Worm (Caenorhabditis elegans) whole organism, L4 larva: ENCODE data around the gene nck-1.

Experiments used
- D1046.2 ChIP-seq: fragments of 200-800 bp; sonication (Bioruptor generic); IDR thresholded peaks from 2 replicates; pipeline ENCODE4 v1.3.6; 2022; ENCODE audit warnings: missing genetic modification characterization, missing compliant biosample characterization
- F37D6.2 ChIP-seq: sonication (generic microtip); optimal IDR thresholded peaks from 2 replicates; lab custom pipeline; 2016; ENCODE audit warnings: mild to moderate bottlenecking, missing genetic modification characterization, missing compliant biosample characterization
- F44E2.7 ChIP-seq: fragments of 200-800 bp; sonication (Bioruptor generic); IDR thresholded peaks from 2 replicates; pipeline ENCODE4 v2.1.2; 2022; ENCODE audit warnings: missing genetic modification characterization, missing compliant biosample characterization
- F49E8.2 ChIP-seq: sonication (generic microtip); optimal IDR thresholded peaks from 2 replicates; lab custom pipeline; 2016; ENCODE audit warnings: missing compliant biosample characterization, mild to moderate bottlenecking, missing genetic modification characterization, borderline replicate concordance
- T26A8.4 ChIP-seq: fragments of 200-800 bp; sonication (Bioruptor generic); IDR thresholded peaks from 2 replicates; pipeline ENCODE4 v1.3.6; 2022; ENCODE audit warnings: missing genetic modification characterization, missing compliant biosample characterization
- Y105C5A.15 ChIP-seq: fragments of 200-800 bp; sonication (Bioruptor generic); IDR thresholded peaks from 2 replicates; pipeline ENCODE4 v1.3.6; 2022; ENCODE audit warnings: missing genetic modification characterization, missing compliant biosample characterization
- Y48G9A.11 ChIP-seq: fragments of 200-800 bp; sonication (Bioruptor generic); IDR thresholded peaks from 2 replicates; pipeline ENCODE4 v1.3.6; 2022; ENCODE audit warnings: missing genetic modification reagents, missing genetic modification characterization, missing compliant biosample characterization
- Y5F2A.4 ChIP-seq: fragments of 200-800 bp; sonication (Bioruptor generic); optimal IDR thresholded peaks from 2 replicates; lab custom pipeline; 2018; ENCODE audit warnings: mild to moderate bottlenecking, missing genetic modification characterization, missing compliant biosample characterization
- ZK337.2 ChIP-seq: fragments of 200-800 bp; sonication (Bioruptor generic); IDR thresholded peaks from 2 replicates; pipeline ENCODE4 v1.3.6; 2022; ENCODE audit warnings: missing genetic modification reagents, missing genetic modification characterization, missing compliant biosample characterization
- aha-1 ChIP-seq: fragments of 150-350 bp; peaks from one replicate; lab custom pipeline; 2014; ENCODE audit warnings: missing biosample characterization, missing genetic modification characterization
- arid-1 ChIP-seq: fragments of 200-800 bp; sonication (Bioruptor generic); conservative IDR thresholded peaks from 2 replicates; pipeline ENCODE4 v1.3.6; 2022; ENCODE audit warnings: missing genetic modification reagents, missing genetic modification characterization, missing compliant biosample characterization
- ceh-28 ChIP-seq: fragments of 150-350 bp; optimal IDR thresholded peaks from 2 replicates; lab custom pipeline; 2014; ENCODE audit warnings: missing biosample characterization, missing genetic modification reagents, missing genetic modification characterization
- ceh-44 ChIP-seq: fragments of 200-800 bp; sonication (Bioruptor generic); IDR thresholded peaks from 2 replicates; pipeline ENCODE4 v1.3.6; 2022; ENCODE audit warnings: missing genetic modification reagents, missing genetic modification characterization, missing compliant biosample characterization
- daf-16 ChIP-seq, 3 experiments: sonication (generic microtip); optimal IDR thresholded peaks; 2 replicates each; lab custom pipeline; 2016 to 2017; ENCODE audit warnings: missing genetic modification characterization in 3 of 3, missing genetic modification reagents in 3 of 3, mild to moderate bottlenecking in 2 of 3, missing compliant biosample characterization in 2 of 3, missing biosample characterization in 1 of 3, moderate library complexity in 1 of 3
- dpl-1 ChIP-seq: fragments of 150-350 bp; optimal IDR thresholded peaks from 2 replicates; lab custom pipeline; 2014; ENCODE audit warnings: missing biosample characterization, missing genetic modification reagents, missing genetic modification characterization
- duxl-1 ChIP-seq: sonication (generic microtip); optimal IDR thresholded peaks from 2 replicates; lab custom pipeline; 2016; ENCODE audit warnings: mild to moderate bottlenecking, missing genetic modification characterization, moderate library complexity, missing compliant biosample characterization; ENCODE audit not compliant: poor library complexity
- dve-1 ChIP-seq: sonication (generic microtip); optimal IDR thresholded peaks from 2 replicates; lab custom pipeline; 2017; ENCODE audit warnings: antibody characterized with exemption, mild to moderate bottlenecking, missing genetic modification characterization, missing compliant biosample characterization; ENCODE audit not compliant: insufficient read depth
- fkh-10 ChIP-seq: fragments of 150-350 bp; optimal IDR thresholded peaks from 2 replicates; lab custom pipeline; 2014; ENCODE audit warnings: missing biosample characterization, missing genetic modification reagents, missing genetic modification characterization
- fos-1 ChIP-seq: fragments of 150-350 bp; optimal IDR thresholded peaks from 2 replicates; lab custom pipeline; 2014; ENCODE audit warnings: missing biosample characterization, missing genetic modification characterization
- gei-8 ChIP-seq: fragments of 200-800 bp; sonication (Bioruptor generic); optimal IDR thresholded peaks from 2 replicates; lab custom pipeline; 2018; ENCODE audit warnings: mild to moderate bottlenecking, missing genetic modification characterization, missing compliant biosample characterization
- hlh-11 ChIP-seq: fragments of 200-800 bp; sonication (Bioruptor generic); optimal IDR thresholded peaks from 2 replicates; lab custom pipeline; 2018; ENCODE audit warnings: mild to moderate bottlenecking, missing genetic modification characterization, missing compliant biosample characterization
- jun-1 ChIP-seq: fragments of 150-350 bp; optimal IDR thresholded peaks from 2 replicates; lab custom pipeline; 2014; ENCODE audit warnings: missing biosample characterization, missing genetic modification reagents, missing genetic modification characterization
- lin-1 ChIP-seq: fragments of 200-800 bp; sonication (Bioruptor generic); IDR thresholded peaks from 2 replicates; pipeline ENCODE4 v1.3.6; 2022; ENCODE audit warnings: missing genetic modification reagents, missing genetic modification characterization, missing compliant biosample characterization
- lin-38 ChIP-seq: fragments of 200-800 bp; sonication (Bioruptor generic); IDR thresholded peaks from 2 replicates; pipeline ENCODE4 v1.3.6; 2022; ENCODE audit warnings: missing genetic modification reagents, missing genetic modification characterization, missing compliant biosample characterization
- lin-39 ChIP-seq: fragments of 150-350 bp; optimal IDR thresholded peaks from 2 replicates; lab custom pipeline; 2014; ENCODE audit warnings: missing biosample characterization, missing genetic modification reagents, missing genetic modification characterization
- mdl-1 ChIP-seq, 2 experiments: fragments of 150-350 bp in 1 of 2; sonication (generic microtip) in 1 of 2; optimal IDR thresholded peaks; 2 replicates each; lab custom pipeline; 2014 to 2017; ENCODE audit warnings: missing biosample characterization in 2 of 2, missing genetic modification characterization in 2 of 2
- mdt-29 ChIP-seq: fragments of 200-800 bp; sonication (Bioruptor generic); IDR thresholded peaks from 2 replicates; pipeline ENCODE4 v1.3.6; 2022; ENCODE audit warnings: missing genetic modification reagents, missing genetic modification characterization, missing compliant biosample characterization
- mep-1 ChIP-seq: fragments of 150-350 bp; sonication (generic microtip); optimal IDR thresholded peaks from 3 replicates; lab custom pipeline; 2014; ENCODE audit warnings: missing biosample characterization, missing genetic modification characterization
- mxl-3 ChIP-seq: fragments of 200-800 bp; sonication (Bioruptor generic); optimal IDR thresholded peaks from 2 replicates; lab custom pipeline; 2018; ENCODE audit warnings: mild to moderate bottlenecking, missing genetic modification characterization, missing compliant biosample characterization
- nhr-11 ChIP-seq: fragments of 150-350 bp; optimal IDR thresholded peaks from 2 replicates; lab custom pipeline; 2014; ENCODE audit warnings: missing biosample characterization, missing genetic modification characterization
- nhr-111 ChIP-seq: fragments of 200-800 bp; sonication (Bioruptor generic); optimal IDR thresholded peaks from 2 replicates; lab custom pipeline; 2018; ENCODE audit warnings: mild to moderate bottlenecking, missing genetic modification characterization, missing compliant biosample characterization
- nhr-25 ChIP-seq: sonication (generic microtip); optimal IDR thresholded peaks from 2 replicates; lab custom pipeline; 2017; ENCODE audit warnings: missing genetic modification characterization, mild to moderate bottlenecking, missing compliant biosample characterization, antibody characterized with exemption, moderate library complexity, borderline replicate concordance; ENCODE audit not compliant: insufficient read depth
- nhr-28 ChIP-seq: fragments of 150-350 bp; optimal IDR thresholded peaks from 2 replicates; lab custom pipeline; 2014; ENCODE audit warnings: missing biosample characterization, missing genetic modification characterization
- nhr-48 ChIP-seq: sonication (generic microtip); optimal IDR thresholded peaks from 2 replicates; lab custom pipeline; 2016; ENCODE audit warnings: mild to moderate bottlenecking, missing genetic modification characterization, missing compliant biosample characterization
- nhr-76 ChIP-seq: fragments of 150-350 bp; optimal IDR thresholded peaks from 2 replicates; lab custom pipeline; 2014; ENCODE audit warnings: missing biosample characterization, missing genetic modification characterization
- nhr-77 ChIP-seq: fragments of 150-350 bp; optimal IDR thresholded peaks from 2 replicates; lab custom pipeline; 2014; ENCODE audit warnings: missing biosample characterization, missing genetic modification characterization
- php-3 ChIP-seq: fragments of 200-800 bp; sonication (Bioruptor generic); IDR thresholded peaks from 2 replicates; pipeline ENCODE4 v1.3.6; 2022; ENCODE audit warnings: missing genetic modification reagents, missing genetic modification characterization, missing compliant biosample characterization
- saeg-2 ChIP-seq: fragments of 200-800 bp; sonication (Bioruptor generic); IDR thresholded peaks from 2 replicates; pipeline ENCODE4 v1.3.6; 2022; ENCODE audit warnings: missing genetic modification reagents, missing genetic modification characterization, missing compliant biosample characterization
- snpc-1.2 ChIP-seq: fragments of 200-800 bp; sonication (Bioruptor generic); IDR thresholded peaks from 2 replicates; pipeline ENCODE4 v1.3.6; 2022; ENCODE audit warnings: missing genetic modification reagents, missing genetic modification characterization, missing compliant biosample characterization
- snpc-4 ChIP-seq: fragments of 150-350 bp; optimal IDR thresholded peaks from 2 replicates; lab custom pipeline; 2014; ENCODE audit warnings: missing biosample characterization, missing genetic modification characterization
- spr-1 ChIP-seq: sonication (generic microtip); optimal IDR thresholded peaks from 2 replicates; lab custom pipeline; 2016; ENCODE audit warnings: mild to moderate bottlenecking, missing genetic modification characterization, missing compliant biosample characterization
- tag-97 ChIP-seq: fragments of 200-800 bp; sonication (Bioruptor generic); IDR thresholded peaks from 2 replicates; pipeline ENCODE4 v1.3.6; 2022; ENCODE audit warnings: missing genetic modification characterization, missing compliant biosample characterization
- tra-1 ChIP-seq: fragments of 200-800 bp; sonication (Bioruptor generic); IDR thresholded peaks from 2 replicates; pipeline ENCODE4 v1.3.6; 2022; ENCODE audit warnings: missing genetic modification reagents, missing genetic modification characterization, missing compliant biosample characterization
- unc-62 ChIP-seq, 3 experiments: fragments of 150-350 bp in 1 of 3; sonication (generic microtip); optimal IDR thresholded peaks in 2 of 3; peaks in 1 of 3; 1 replicate in 1 of 3; 2 replicates in 2 of 3; lab custom pipeline; 2014 to 2017; ENCODE audit warnings: missing biosample characterization in 3 of 3, missing genetic modification characterization in 3 of 3, missing genetic modification reagents in 3 of 3, missing genotype in 1 of 3
- vab-7 ChIP-seq: fragments of 200-800 bp; sonication (Bioruptor generic); IDR thresholded peaks from 2 replicates; pipeline ENCODE4 v1.3.6; 2022; ENCODE audit warnings: missing genetic modification reagents, missing genetic modification characterization, missing compliant biosample characterization
- zag-1 ChIP-seq: fragments of 150-350 bp; optimal IDR thresholded peaks from 2 replicates; lab custom pipeline; 2014; ENCODE audit warnings: missing biosample characterization, missing genetic modification characterization
- zfp-2 ChIP-seq: sonication (generic microtip); optimal IDR thresholded peaks from 2 replicates; lab custom pipeline; 2016; ENCODE audit warnings: mild to moderate bottlenecking, missing genetic modification characterization, missing compliant biosample characterization
- zfp-3 ChIP-seq: fragments of 200-800 bp; sonication (Bioruptor generic); conservative IDR thresholded peaks from 2 replicates; pipeline ENCODE4 v1.3.6; 2022; ENCODE audit warnings: missing genetic modification reagents, missing genetic modification characterization, missing compliant biosample characterization
- ztf-7 ChIP-seq: fragments of 150-350 bp; optimal IDR thresholded peaks from 2 replicates; lab custom pipeline; 2014; ENCODE audit warnings: missing biosample characterization, missing genetic modification characterization

nck-1 gene

DNA sequence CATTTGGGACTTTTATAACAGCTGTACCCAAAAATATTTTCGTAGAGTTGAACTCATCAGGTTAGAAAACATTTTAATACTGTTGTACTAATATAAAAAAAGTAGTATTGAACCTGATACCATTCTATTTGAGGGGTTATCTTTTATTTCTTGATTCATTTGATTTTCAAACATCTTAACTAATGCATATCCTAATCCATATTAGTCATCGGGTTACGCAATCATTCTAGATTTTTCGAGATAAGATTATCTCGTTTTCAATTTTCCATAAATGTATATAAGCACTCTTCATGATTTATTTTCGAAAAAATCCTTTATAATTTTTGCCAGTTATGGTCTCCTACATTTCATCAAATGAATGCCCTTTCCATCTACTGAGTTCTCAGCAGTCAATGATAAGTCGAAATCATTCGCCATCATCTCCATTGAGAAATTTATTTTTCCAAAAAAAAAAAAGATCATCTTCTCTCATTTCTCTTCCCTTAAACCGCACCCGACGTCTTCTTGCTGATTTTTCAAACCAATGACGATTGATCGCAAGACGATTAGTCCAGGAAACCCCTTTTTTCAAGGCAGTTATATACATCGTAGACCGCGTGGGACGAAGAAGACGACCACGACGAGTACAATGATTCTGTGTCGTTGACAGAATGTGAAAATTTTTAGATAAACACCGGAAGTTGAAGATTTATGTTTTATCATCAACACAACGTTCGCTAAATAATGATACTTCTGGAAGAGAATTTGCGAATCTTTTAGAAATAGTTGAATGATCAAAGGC, 14.6 kb downstream of the nck-1 start:
- no peak for TF ChIP-seq snpc-1.2 (GFP tag; lab: Robert Waterston, UW)
- TF ChIP-seq nhr-25 (tag; lab: Kevin White, UChicago) = no peak
- no peak for TF ChIP-seq spr-1 (tag; lab: Kevin White, UChicago)
- TF ChIP-seq zfp-2 (tag; lab: Kevin White, UChicago) = no peak
- peak; percentile 88 for TF ChIP-seq aha-1
- TF ChIP-seq nhr-111 (GFP tag; lab: Kevin White, UChicago) = no peak
- TF ChIP-seq lin-38 = no peak
- no peak for TF ChIP-seq mdt-29
- peak; percentile 53 for TF ChIP-seq hlh-11
- TF ChIP-seq tag-97 (GFP tag; lab: Robert Waterston, UW) = no peak
- TF ChIP-seq ztf-7 (tag; lab: Kevin White, UChicago) = no peak
- no peak for TF ChIP-seq daf-16 (GFP tag; optimal IDR thresholded peaks at IDR 0.05; lab: Kevin White, UChicago)
- TF ChIP-seq daf-16 (tag; optimal IDR thresholded peaks at IDR 0.05; lab: Kevin White, UChicago) = peak; percentile 22
- no peak for TF ChIP-seq nhr-11
- TF ChIP-seq zfp-3 = no peak
- no peak for TF ChIP-seq lin-39 (tag; lab: Kevin White, UChicago)
- TF ChIP-seq ZK337.2 (GFP tag; lab: Robert Waterston, UW) = no peak
- no peak for TF ChIP-seq saeg-2 (GFP tag; lab: Robert Waterston, UW)
- no peak for TF ChIP-seq T26A8.4 (GFP tag; lab: Robert Waterston, UW)
- no peak for TF ChIP-seq php-3 (GFP tag; lab: Robert Waterston, UW)
- TF ChIP-seq D1046.2 (GFP tag; lab: Robert Waterston, UW) = no peak
- no peak for TF ChIP-seq ceh-44 (GFP tag; lab: Robert Waterston, UW)
- no peak for TF ChIP-seq dve-1 (tag; lab: Kevin White, UChicago)
- peak; percentile 17 for TF ChIP-seq nhr-28 (tag; lab: Kevin White, UChicago)
- no peak for TF ChIP-seq F44E2.7
- TF ChIP-seq Y5F2A.4 (GFP tag; lab: Kevin White, UChicago) = no peak
- TF ChIP-seq fos-1 (tag; lab: Kevin White, UChicago) = no peak
- TF ChIP-seq nhr-76 (tag; lab: Kevin White, UChicago) = no peak
- TF ChIP-seq vab-7 (GFP tag; lab: Robert Waterston, UW) = no peak
- no peak for TF ChIP-seq lin-1 (GFP tag; lab: Robert Waterston, UW)
- TF ChIP-seq dpl-1 (GFP tag; lab: Kevin White, UChicago) = no peak
- no peak for TF ChIP-seq nhr-77 (tag; lab: Kevin White, UChicago)
- peak in 1 of 2 experiments; percentile 51 for TF ChIP-seq mdl-1 (tag; optimal IDR thresholded peaks at IDR 0.05; lab: Kevin White, UChicago)
- TF ChIP-seq F49E8.2 (tag; lab: Kevin White, UChicago) = no peak
- peak; percentile 9 for TF ChIP-seq nhr-48 (tag; lab: Kevin White, UChicago)
- TF ChIP-seq zag-1 (tag; lab: Kevin White, UChicago) = no peak
- TF ChIP-seq duxl-1 (tag; lab: Kevin White, UChicago) = no peak
- no peak for TF ChIP-seq gei-8 (GFP tag; lab: Kevin White, UChicago)
- TF ChIP-seq fkh-10 (GFP tag; lab: Kevin White, UChicago) = no peak
- TF ChIP-seq mxl-3 (GFP tag; lab: Kevin White, UChicago) = peak; percentile 29
- TF ChIP-seq tra-1 = peak; percentile 68; the same call in 1 of the 2 replicates
- TF ChIP-seq mep-1 (tag; lab: Kevin White, UChicago) = no peak
- no peak for TF ChIP-seq ceh-28 (tag; lab: Kevin White, UChicago)
- peak in 1 of 2 experiments; percentile 71 for TF ChIP-seq unc-62 (GFP tag; optimal IDR thresholded peaks at IDR 0.05 in 1 of 2; lab: Kevin White, UChicago)
- no peak for TF ChIP-seq unc-62 (tag; optimal IDR thresholded peaks at IDR 0.05; lab: Kevin White, UChicago)
- TF ChIP-seq snpc-4 = no peak
- no peak for TF ChIP-seq Y48G9A.11 (GFP tag; lab: Robert Waterston, UW)
- no peak for TF ChIP-seq Y105C5A.15
- TF ChIP-seq jun-1 (tag; lab: Kevin White, UChicago) = no peak
- no peak for TF ChIP-seq F37D6.2
- no peak for TF ChIP-seq arid-1 (GFP tag; lab: Robert Waterston, UW)
